Worm (Caenorhabditis elegans) whole organism, dauer: ENCODE data around the gene F13B12.4.

Experiments
- unc-62 ChIP-seq: sonication (generic microtip); optimal IDR thresholded peaks from 2 replicates; lab custom pipeline; 2017; ENCODE audit warnings: missing biosample characterization, missing genetic modification reagents, missing genetic modification characterization

The F13B12.4 gene

ce11 chrIV:10449799-10450198, at the start of gene F13B12.4:
F13B12.4 (minus strand) TSS chrIV:10449899.
- no peak for TF ChIP-seq unc-62 (GFP tag; lab: Kevin White, UChicago)

DNA sequence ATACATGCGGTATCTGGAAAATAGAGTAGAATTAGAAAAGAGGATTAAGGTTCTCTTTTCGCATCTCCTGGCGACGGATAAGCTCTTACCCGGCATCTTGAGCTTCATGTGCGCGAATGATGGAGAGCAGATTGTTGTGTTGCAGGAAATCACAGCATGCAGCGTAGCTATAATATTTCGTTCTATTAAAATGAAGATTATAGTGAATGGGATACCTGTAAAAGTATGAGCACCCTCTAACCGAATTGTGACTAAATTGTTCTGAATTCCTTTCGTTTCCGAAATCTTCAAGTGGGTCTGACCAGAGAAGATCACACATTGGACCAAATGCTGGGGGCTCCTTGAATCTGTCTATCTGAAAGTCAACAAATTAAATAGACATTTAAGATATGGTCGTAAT, 48.7 kb upstream of the F13B12.4 start:
- TF ChIP-seq unc-62 (GFP tag; lab: Kevin White, UChicago) = no peak

DNA sequence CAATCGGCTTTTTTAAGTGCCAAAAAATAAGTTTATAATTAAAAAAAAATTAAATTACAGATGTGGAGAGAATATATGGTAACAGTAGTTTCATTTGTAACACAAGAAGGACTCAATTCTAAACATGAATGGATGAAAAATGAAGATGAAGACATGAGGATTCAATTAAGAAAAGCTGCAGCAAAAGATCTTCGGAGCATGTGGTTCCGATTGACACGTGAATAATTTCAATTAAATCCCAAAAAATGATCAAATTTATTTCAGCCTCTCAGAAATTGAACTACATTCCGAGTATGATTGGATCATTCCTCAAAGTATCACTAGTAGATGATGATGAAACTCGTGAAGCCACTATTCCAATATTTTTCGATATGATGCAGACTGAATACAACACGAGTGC, 39.7 kb upstream of the F13B12.4 start:
- no peak for TF ChIP-seq unc-62 (GFP tag; lab: Kevin White, UChicago)

ce11 chrIV:10483607-10484117, 34.0 kb upstream of the F13B12.4 start, which contains the start of the genes F01D4.5 and ced-5:
F01D4.5 (minus strand) TSS chrIV:10483657.
ced-5 (plus strand) TSS chrIV:10484110.
- no peak for TF ChIP-seq unc-62 (GFP tag; lab: Kevin White, UChicago)

- no peak for TF ChIP-seq unc-62 (GFP tag; lab: Kevin White, UChicago)
Measured at ce11 chrIV:10482585-10482984, 32.9 kb upstream of the F13B12.4 start.

DNA sequence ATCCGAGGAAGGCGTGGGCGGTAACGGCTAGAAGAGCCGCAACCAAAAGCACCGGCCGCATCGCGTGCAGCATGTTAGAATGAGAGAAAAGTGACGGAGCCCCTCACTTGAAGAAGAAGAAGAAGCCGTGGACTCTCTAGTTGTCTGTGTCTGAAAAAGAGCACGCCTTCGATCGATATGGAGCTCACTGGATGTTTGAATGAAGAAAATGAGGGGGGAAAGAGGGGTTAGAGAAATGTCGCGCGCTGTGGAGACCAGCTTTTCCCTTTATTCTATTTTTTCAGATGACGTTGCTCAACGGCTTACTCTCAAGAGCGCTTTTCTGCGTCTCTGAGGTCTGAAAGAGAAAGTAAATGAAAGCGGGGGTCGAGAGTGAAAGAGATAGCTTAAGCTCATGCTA, 32.0 kb upstream of the F13B12.4 start, which contains the start of gene egl-21:
Gene egl-21, minus strand, starts transcription at position 150 of the 400 bp plus-strand sequence.
- TF ChIP-seq unc-62 (GFP tag; lab: Kevin White, UChicago) = no peak

DNA sequence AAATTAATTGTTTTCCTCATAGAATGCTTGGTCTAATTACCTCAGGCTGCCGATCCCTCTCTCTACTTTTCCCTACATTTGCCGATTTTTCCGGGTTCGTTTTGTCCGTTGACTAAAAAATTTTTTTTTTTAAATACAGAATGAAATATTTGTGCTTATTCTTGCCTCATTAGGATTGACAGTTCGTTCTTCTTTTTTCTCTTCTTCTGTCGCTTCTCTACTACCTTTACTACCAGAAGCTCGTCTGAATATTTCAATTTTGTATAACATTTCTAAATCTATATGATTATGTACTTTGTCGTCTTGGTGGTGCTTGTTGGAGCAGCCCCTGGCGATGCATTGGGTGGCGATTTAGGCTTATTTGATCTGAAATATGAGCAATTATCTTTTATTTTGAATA, 25.5 kb upstream of the F13B12.4 start:
- TF ChIP-seq unc-62 (GFP tag; lab: Kevin White, UChicago) = no peak

DNA sequence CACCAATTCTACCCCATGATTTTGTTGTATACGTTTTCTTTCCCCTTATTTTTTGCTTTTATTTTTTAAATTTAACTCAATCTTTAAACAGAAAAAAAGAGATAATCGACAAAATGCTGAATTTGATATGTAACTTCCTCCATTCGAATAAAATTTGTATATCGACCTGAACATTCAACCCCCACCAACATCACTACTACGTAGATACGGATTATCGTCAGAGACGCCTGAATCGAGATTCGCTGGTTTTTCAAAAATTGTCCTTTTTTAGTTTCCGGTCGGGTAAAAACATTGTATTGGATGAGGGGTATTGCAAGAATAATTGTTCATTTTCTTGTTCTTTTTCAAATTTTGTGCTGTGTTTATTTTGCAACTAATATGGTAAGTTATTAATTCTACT, 22.8 kb upstream of the F13B12.4 start, which contains the start of gene bgnt-1.1:
Gene bgnt-1.1, plus strand, starts transcription at position 301 of the 400 bp plus-strand sequence.
- no peak for TF ChIP-seq unc-62 (GFP tag; lab: Kevin White, UChicago)

DNA sequence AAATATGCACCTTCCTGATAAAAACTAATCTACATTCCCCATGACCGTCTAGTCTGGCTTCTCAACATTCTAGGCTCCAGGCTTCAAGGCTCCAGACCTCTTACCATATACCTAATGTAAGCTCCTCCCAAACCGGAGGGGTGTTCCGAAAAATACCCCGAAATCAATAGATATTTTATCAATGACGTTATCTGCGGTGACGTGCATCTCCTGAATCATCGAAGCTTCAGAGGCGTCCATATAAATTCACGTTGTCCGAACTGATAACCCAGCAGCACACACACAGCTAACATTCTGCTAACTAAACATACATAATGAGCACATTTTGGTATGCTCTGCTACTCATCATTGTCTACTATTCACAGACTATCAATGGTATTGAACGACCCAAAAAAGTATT, 19.8 kb upstream of the F13B12.4 start, which contains the start of gene ugt-44:
Gene ugt-44, plus strand, starts transcription at position 248 of the 400 bp plus-strand sequence.
- TF ChIP-seq unc-62 (GFP tag; lab: Kevin White, UChicago) = no peak

DNA sequence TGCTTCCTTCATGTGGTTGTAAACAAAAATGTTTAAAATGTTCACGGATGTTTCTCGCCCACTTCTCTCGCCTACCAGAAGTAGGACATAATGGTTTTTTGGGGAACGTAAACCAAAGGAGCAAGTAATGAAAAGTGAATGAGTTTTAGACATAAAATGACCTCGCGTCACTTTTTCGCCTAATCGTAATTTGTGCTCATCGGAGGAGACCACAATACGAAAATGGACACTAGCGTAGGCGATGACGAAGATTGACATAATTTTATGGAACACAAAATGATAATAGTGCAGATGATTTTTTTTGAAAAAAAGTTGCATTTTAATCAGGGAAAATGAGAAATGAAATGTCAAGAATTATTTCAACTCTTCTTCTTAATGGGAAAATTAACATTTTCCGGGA, 19.0 kb upstream of the F13B12.4 start:
- no peak for TF ChIP-seq unc-62 (GFP tag; lab: Kevin White, UChicago)

DNA sequence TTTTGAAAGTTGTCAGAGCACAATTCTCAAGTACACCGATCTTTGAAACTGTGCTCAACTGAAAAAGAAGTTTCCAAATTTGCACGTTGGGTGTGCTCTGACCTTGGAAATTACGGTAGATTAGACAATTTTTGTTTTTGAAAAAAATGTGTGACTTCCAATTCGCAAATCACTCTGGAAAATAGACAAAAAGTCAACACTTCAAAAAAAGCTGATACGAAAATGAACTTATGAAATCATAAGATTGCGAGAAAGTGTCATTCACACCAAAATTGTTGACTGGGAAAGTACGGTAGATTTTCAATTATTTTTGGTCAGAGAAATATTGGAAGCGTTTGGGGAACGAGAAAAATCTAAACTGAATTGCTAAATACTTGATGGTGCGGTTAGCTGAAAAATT, 17.6 kb upstream of the F13B12.4 start:
- no peak for TF ChIP-seq unc-62 (GFP tag; lab: Kevin White, UChicago)

DNA sequence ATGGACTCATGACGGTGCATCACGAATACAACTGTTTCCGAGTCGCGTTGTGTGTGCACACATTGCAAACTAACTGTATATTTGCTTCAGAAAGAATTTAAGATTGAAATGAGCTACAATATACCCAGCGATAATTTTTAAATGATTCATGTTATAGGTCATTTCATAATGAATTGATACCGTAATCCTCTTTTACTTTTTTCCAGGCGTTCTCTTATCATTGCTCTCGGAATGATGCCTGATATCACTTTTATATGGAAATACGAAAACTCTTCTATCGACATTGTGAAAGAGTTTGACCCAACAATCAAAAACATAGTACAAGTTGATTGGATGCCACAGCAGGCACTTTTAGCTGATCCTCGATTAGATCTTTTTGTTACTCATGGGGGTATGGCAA, 16.7 kb upstream of the F13B12.4 start:
- TF ChIP-seq unc-62 (GFP tag; lab: Kevin White, UChicago) = no peak

- TF ChIP-seq unc-62 (GFP tag; lab: Kevin White, UChicago) = no peak
Measured at ce11 chrIV:10465764-10466163, 16.1 kb upstream of the F13B12.4 start.

- TF ChIP-seq unc-62 (GFP tag; lab: Kevin White, UChicago) = no peak
Measured at ce11 chrIV:10463987-10464638, 14.4 kb upstream of the F13B12.4 start, which contains the start of gene ugt-43. ugt-43 (plus strand) TSS chrIV:10464588.

DNA sequence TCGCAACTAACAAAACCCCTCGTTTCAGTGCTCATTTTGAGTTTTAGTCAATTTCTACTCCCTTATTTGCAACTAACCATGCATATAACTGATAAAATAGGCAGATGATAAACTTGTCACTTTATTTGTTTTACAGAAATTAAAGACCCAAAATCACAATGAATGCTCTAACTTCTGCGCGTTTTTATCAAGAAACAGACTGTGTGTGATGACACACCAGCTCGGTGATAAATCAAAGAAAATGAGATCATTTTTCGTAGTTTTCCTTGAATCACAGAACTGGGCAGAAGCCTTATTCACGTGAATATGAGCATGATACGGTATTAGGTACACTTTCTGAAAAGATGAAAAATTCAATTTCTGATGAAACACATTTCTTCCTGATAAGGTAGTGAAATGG, 13.4 kb upstream of the F13B12.4 start:
- no peak for TF ChIP-seq unc-62 (GFP tag; lab: Kevin White, UChicago)

- TF ChIP-seq unc-62 (GFP tag; lab: Kevin White, UChicago) = no peak
Measured at ce11 chrIV:10462608-10463007, 12.9 kb upstream of the F13B12.4 start.

DNA sequence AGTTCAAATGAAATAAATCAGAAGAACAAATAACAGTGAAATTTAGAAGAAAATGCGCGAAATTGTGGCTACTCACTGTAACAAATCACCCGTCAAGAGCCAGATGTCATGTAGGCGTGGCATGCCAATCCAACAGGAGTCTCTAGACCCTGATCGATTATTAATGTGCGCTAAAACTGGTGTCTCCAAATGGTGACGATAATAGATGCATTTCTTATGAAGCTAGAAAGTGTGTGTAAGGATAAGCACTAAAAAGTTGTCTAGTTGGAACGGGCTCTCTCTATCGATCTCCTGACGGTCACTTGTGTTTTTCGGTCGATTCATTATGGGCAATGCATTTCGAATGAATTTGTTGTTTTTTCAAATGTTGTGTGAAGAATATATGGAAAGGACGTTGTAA, 12.1 kb upstream of the F13B12.4 start, which contains the start of gene mec-3:
Gene mec-3, minus strand, starts transcription at position 101 of the 400 bp plus-strand sequence.
- no peak for TF ChIP-seq unc-62 (GFP tag; lab: Kevin White, UChicago)
